Worm (Caenorhabditis elegans) whole organism, young adult: ENCODE data around the gene C53D6.11.

Source experiments
- F10E7.11 ChIP-seq: sonication (generic microtip); optimal IDR thresholded peaks from 2 replicates; lab custom pipeline; 2017; ENCODE audit warnings: mild to moderate bottlenecking, missing genetic modification characterization, moderate library complexity, missing compliant biosample characterization
- aptf-2 ChIP-seq: fragments of 200-800 bp; sonication (Bioruptor generic); conservative IDR thresholded peaks from 2 replicates; pipeline ENCODE4 v1.3.6; 2022; ENCODE audit warnings: missing genetic modification reagents, missing genetic modification characterization, missing compliant biosample characterization
- atf-7 ChIP-seq: sonication (generic microtip); optimal IDR thresholded peaks from 2 replicates; lab custom pipeline; 2017; ENCODE audit warnings: mild to moderate bottlenecking, missing genetic modification characterization, missing compliant biosample characterization
- mes-4 ChIP-seq: sonication (generic microtip); optimal IDR thresholded peaks from 2 replicates; lab custom pipeline; 2016; ENCODE audit warnings: missing genotype, missing genetic modification characterization, missing compliant biosample characterization
- nfya-1 ChIP-seq: sonication (generic microtip); optimal IDR thresholded peaks from 2 replicates; lab custom pipeline; 2017; ENCODE audit warnings: antibody characterized with exemption, missing compliant biosample characterization, missing genetic modification characterization, borderline replicate concordance; ENCODE audit not compliant: insufficient read depth
- nhr-90 ChIP-seq: sonication (generic microtip); optimal IDR thresholded peaks from 2 replicates; lab custom pipeline; 2016; ENCODE audit warnings: missing genotype, mild to moderate bottlenecking, missing genetic modification characterization, missing compliant biosample characterization
- rec-8 ChIP-seq, 2 experiments: sonication (generic microtip); optimal IDR thresholded peaks; 2 replicates each; lab custom pipeline; 2016; ENCODE audit warnings: mild to moderate bottlenecking in 2 of 2, missing genetic modification characterization in 2 of 2, missing genetic modification reagents in 2 of 2, missing genotype in 2 of 2, missing biosample characterization in 1 of 2, missing compliant biosample characterization in 1 of 2, moderate library complexity in 1 of 2
- unc-130 ChIP-seq: sonication (generic microtip); optimal IDR thresholded peaks from 2 replicates; lab custom pipeline; 2016; ENCODE audit warnings: missing genetic modification reagents, missing genetic modification characterization, missing compliant biosample characterization
- unc-62 ChIP-seq: fragments of 150-350 bp; optimal IDR thresholded peaks from 2 replicates; lab custom pipeline; 2014; ENCODE audit warnings: missing biosample characterization, missing genetic modification reagents, missing genetic modification characterization
- ztf-3 ChIP-seq: fragments of 200-800 bp; sonication (Bioruptor generic); optimal IDR thresholded peaks from 2 replicates; lab custom pipeline; 2018; ENCODE audit warnings: mild to moderate bottlenecking, missing genetic modification characterization, missing compliant biosample characterization

DNA sequence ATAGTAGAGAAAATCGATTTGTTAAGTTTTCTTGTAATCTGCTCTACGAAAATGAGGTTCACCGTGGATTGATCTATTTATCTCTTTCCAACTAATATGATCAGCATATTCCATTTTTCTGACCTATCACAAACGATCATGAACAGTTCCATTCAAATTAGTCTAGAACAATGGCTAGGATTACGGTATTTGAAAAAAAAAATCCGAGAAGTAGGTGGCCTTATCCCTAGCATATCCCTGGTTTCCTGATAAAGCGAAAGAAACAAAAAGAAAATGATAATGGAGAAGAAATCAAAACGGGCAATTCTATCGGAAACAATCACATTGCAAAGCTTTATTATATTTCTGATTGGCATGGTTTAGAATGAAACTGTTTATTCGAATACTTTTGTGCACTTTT lies 17.6 kb upstream of the C53D6.11 start, which contains the start of gene mltn-12:
- TF ChIP-seq unc-62 (GFP tag; lab: Kevin White, UChicago) (no peak), rec-8 (tag; optimal IDR thresholded peaks at IDR 0.05; lab: Kevin White, UChicago) (no peak), unc-130 (GFP tag; lab: Kevin White, UChicago) (no peak), aptf-2 (GFP tag; lab: Robert Waterston, UW) (no peak), nfya-1 (tag; lab: Kevin White, UChicago) (no peak), F10E7.11 (tag; lab: Kevin White, UChicago) (no peak), atf-7 (tag; lab: Kevin White, UChicago) (no peak), ztf-3 (GFP tag; lab: Kevin White, UChicago) (no peak), mes-4 (tag; lab: Kevin White, UChicago) (no peak), nhr-90 (tag; lab: Kevin White, UChicago) (no peak)
